Worm (Caenorhabditis elegans) whole organism, mixed stage, embryonic: ENCODE data around the gene ogdh-2.

Experiments used
- elt-1 ChIP-seq: sonication (generic microtip); optimal IDR thresholded peaks from 2 replicates; lab custom pipeline; 2017; ENCODE audit warnings: missing genetic modification characterization, mild to moderate bottlenecking, missing compliant biosample characterization, antibody characterized with exemption, moderate library complexity, borderline replicate concordance; ENCODE audit not compliant: insufficient read depth
- elt-3 ChIP-seq: fragments of 150-350 bp; optimal IDR thresholded peaks from 2 replicates; lab custom pipeline; 2014; ENCODE audit warnings: missing biosample characterization, missing genetic modification characterization
- flh-1 ChIP-seq: fragments of 200-800 bp; sonication (Bioruptor generic); optimal IDR thresholded peaks from 2 replicates; lab custom pipeline; 2018; ENCODE audit warnings: mild to moderate bottlenecking, missing genetic modification characterization, moderate library complexity, missing compliant biosample characterization
- lsy-2 ChIP-seq: fragments of 150-350 bp; optimal IDR thresholded peaks from 2 replicates; lab custom pipeline; 2014; ENCODE audit warnings: missing biosample characterization, missing genetic modification characterization
- mab-5 ChIP-seq: fragments of 150-350 bp; optimal IDR thresholded peaks from 2 replicates; lab custom pipeline; 2014; ENCODE audit warnings: missing biosample characterization, missing genetic modification characterization
- mls-2 ChIP-seq: sonication (generic microtip); optimal IDR thresholded peaks from 2 replicates; lab custom pipeline; 2016; ENCODE audit warnings: mild to moderate bottlenecking, missing genetic modification characterization, moderate library complexity, missing compliant biosample characterization
- nhr-237 ChIP-seq: fragments of 150-350 bp; optimal IDR thresholded peaks from 2 replicates; lab custom pipeline; 2014; ENCODE audit warnings: missing biosample characterization, missing genetic modification characterization
- snpc-4 ChIP-seq: fragments of 150-350 bp; optimal IDR thresholded peaks from 2 replicates; lab custom pipeline; 2014; ENCODE audit warnings: missing biosample characterization, missing genetic modification characterization
- unc-39 ChIP-seq: fragments of 150-350 bp; optimal IDR thresholded peaks from 2 replicates; lab custom pipeline; 2014; ENCODE audit warnings: missing biosample characterization, missing genetic modification characterization
- unc-62 ChIP-seq: fragments of 150-350 bp; optimal IDR thresholded peaks from 2 replicates; lab custom pipeline; 2014; ENCODE audit warnings: missing biosample characterization, missing genetic modification reagents, missing genetic modification characterization
- ztf-11 ChIP-seq: fragments of 150-350 bp; optimal IDR thresholded peaks from 2 replicates; lab custom pipeline; 2014; ENCODE audit warnings: missing biosample characterization, missing genetic modification characterization

- TF ChIP-seq snpc-4 (tag; lab: Kevin White, UChicago) (no peak), nhr-237 (no peak), flh-1 (GFP tag; lab: Kevin White, UChicago) (no peak), mls-2 (no peak), unc-62 (GFP tag; lab: Kevin White, UChicago) (no peak), lsy-2 (tag; lab: Kevin White, UChicago) (no peak), elt-1 (tag; lab: Kevin White, UChicago) (no peak), elt-3 (no peak), mab-5 (tag; lab: Kevin White, UChicago) (no peak), unc-39 (tag; lab: Kevin White, UChicago) (no peak), ztf-11 (no peak)
Measured at ce11 chrV:12235502-12235901, 41.2 kb downstream of the ogdh-2 start.
